Worm (Caenorhabditis elegans) whole organism, late embryonic: ENCODE data around the gene F08F8.10.

Experiments used
- K09A11.1 ChIP-seq: sonication (generic microtip); optimal IDR thresholded peaks from 2 replicates; lab custom pipeline; 2017; ENCODE audit warnings: antibody characterized with exemption, mild to moderate bottlenecking, missing genetic modification characterization, missing compliant biosample characterization; ENCODE audit not compliant: insufficient read depth
- che-1 ChIP-seq: sonication (generic microtip); optimal IDR thresholded peaks from 2 replicates; lab custom pipeline; 2016; ENCODE audit warnings: mild to moderate bottlenecking, missing genetic modification characterization, missing compliant biosample characterization
- ets-4 ChIP-seq: sonication (generic microtip); optimal IDR thresholded peaks from 2 replicates; lab custom pipeline; 2016; ENCODE audit warnings: missing genetic modification characterization, missing compliant biosample characterization
- hlh-30 ChIP-seq: sonication (generic microtip); optimal IDR thresholded peaks from 2 replicates; lab custom pipeline; 2017; ENCODE audit warnings: antibody characterized with exemption, missing genetic modification characterization, missing compliant biosample characterization; ENCODE audit not compliant: insufficient read depth
- lin-11 ChIP-seq: fragments of 200-800 bp; sonication (Bioruptor generic); optimal IDR thresholded peaks from 2 replicates; lab custom pipeline; 2018; ENCODE audit warnings: mild to moderate bottlenecking, missing genetic modification characterization, missing compliant biosample characterization
- madf-2 ChIP-seq: sonication (generic microtip); optimal IDR thresholded peaks from 2 replicates; lab custom pipeline; 2017; ENCODE audit warnings: missing genetic modification characterization, missing compliant biosample characterization
- nhr-11 ChIP-seq: fragments of 150-350 bp; optimal IDR thresholded peaks from 2 replicates; lab custom pipeline; 2014; ENCODE audit warnings: missing biosample characterization, missing genetic modification characterization
- npax-4 ChIP-seq: sonication (generic microtip); optimal IDR thresholded peaks from 2 replicates; lab custom pipeline; 2016; ENCODE audit warnings: missing genetic modification characterization, missing compliant biosample characterization
- pat-9 ChIP-seq: fragments of 200-800 bp; sonication (Bioruptor generic); optimal IDR thresholded peaks from 2 replicates; lab custom pipeline; 2018; ENCODE audit warnings: mild to moderate bottlenecking, missing genetic modification characterization, moderate library complexity, missing compliant biosample characterization
- pros-1 ChIP-seq: fragments of 150-350 bp; optimal IDR thresholded peaks from 2 replicates; lab custom pipeline; 2014; ENCODE audit warnings: missing biosample characterization, missing genetic modification reagents, missing genetic modification characterization
- tbx-7 ChIP-seq: sonication (generic microtip); optimal IDR thresholded peaks from 2 replicates; lab custom pipeline; 2016; ENCODE audit warnings: missing genotype, missing genetic modification characterization, missing compliant biosample characterization

DNA sequence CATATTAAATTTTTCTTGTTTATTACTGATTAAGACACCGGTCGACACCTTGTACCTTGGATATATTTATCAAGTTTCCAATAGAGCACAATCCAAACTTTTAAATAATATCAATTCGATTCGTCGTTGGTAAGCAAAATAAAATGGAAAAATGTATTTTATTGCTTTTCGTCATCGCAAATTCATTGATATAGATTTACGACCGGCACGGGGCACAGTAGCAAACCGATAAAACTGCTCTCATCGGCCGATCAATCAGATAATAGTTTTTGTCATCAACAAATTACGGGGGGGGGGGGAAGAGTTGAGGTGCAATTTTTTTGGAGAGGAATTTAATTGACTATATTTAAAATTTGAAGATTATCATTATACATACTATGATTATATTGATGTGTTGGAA, 33.9 kb downstream of the F08F8.10 start:
- TF ChIP-seq nhr-11 (tag; lab: Kevin White, UChicago): no peak
- TF ChIP-seq hlh-30 (tag; lab: Kevin White, UChicago): no peak
- TF ChIP-seq K09A11.1 (tag; lab: Kevin White, UChicago): no peak
- TF ChIP-seq pat-9 (tag; lab: Kevin White, UChicago): no peak
- TF ChIP-seq pros-1: no peak
- TF ChIP-seq ets-4 (tag; lab: Kevin White, UChicago): no peak
- TF ChIP-seq che-1: no peak
- no peak for TF ChIP-seq tbx-7 (tag; lab: Kevin White, UChicago)
- no peak for TF ChIP-seq lin-11 (tag; lab: Kevin White, UChicago)
- TF ChIP-seq npax-4 (tag; lab: Kevin White, UChicago): no peak
- no peak for TF ChIP-seq madf-2 (tag; lab: Kevin White, UChicago)
